Worm (Caenorhabditis elegans) whole organism, L2 larva: ENCODE results near the gene pudl-1.
A peak's percentile ranks its signal among the peaks of the same experiment; 100 is the strongest.
"Not testable (repeated sequence)": the region's sequence is repeated elsewhere in the genome, so short reads cannot be mapped to it uniquely, and the experiment has no call there.

Experiments
- C34F6.9 ChIP-seq: fragments of 150-350 bp; optimal IDR thresholded peaks from 2 replicates; lab custom pipeline; 2014; ENCODE audit warnings: missing biosample characterization, missing genetic modification characterization
- F13H6.1 ChIP-seq: sonication (generic microtip); optimal IDR thresholded peaks from 2 replicates; lab custom pipeline; 2016; ENCODE audit warnings: missing genetic modification characterization, missing compliant biosample characterization
- R02D3.7 ChIP-seq: fragments of 150-350 bp; optimal IDR thresholded peaks from 2 replicates; lab custom pipeline; 2014; ENCODE audit warnings: missing biosample characterization, missing genetic modification characterization
- Y55F3AM.14 ChIP-seq: fragments of 200-800 bp; sonication (Bioruptor generic); optimal IDR thresholded peaks from 2 replicates; lab custom pipeline; 2018; ENCODE audit warnings: mild to moderate bottlenecking, missing genetic modification characterization, missing compliant biosample characterization
- ama-1 ChIP-seq: fragments of 150-350 bp; optimal IDR thresholded peaks from 2 replicates; lab custom pipeline; 2018; ENCODE audit warnings: inconsistent platforms
- blmp-1 ChIP-seq: sonication (generic microtip); optimal IDR thresholded peaks from 2 replicates; lab custom pipeline; 2017; ENCODE audit warnings: missing genetic modification characterization, mild to moderate bottlenecking, missing compliant biosample characterization, antibody characterized with exemption, moderate library complexity; ENCODE audit not compliant: insufficient read depth
- ceh-16 ChIP-seq: fragments of 150-350 bp; optimal IDR thresholded peaks from 2 replicates; lab custom pipeline; 2014; ENCODE audit warnings: missing biosample characterization, missing genetic modification characterization
- ceh-82 ChIP-seq: fragments of 150-350 bp; optimal IDR thresholded peaks from 2 replicates; lab custom pipeline; 2014; ENCODE audit warnings: missing biosample characterization, missing genetic modification characterization
- crh-2 ChIP-seq: sonication (generic microtip); optimal IDR thresholded peaks from 2 replicates; lab custom pipeline; 2017; ENCODE audit warnings: missing biosample characterization, missing genetic modification characterization
- dmd-4 ChIP-seq: sonication (generic microtip); optimal IDR thresholded peaks from 2 replicates; lab custom pipeline; 2017; ENCODE audit warnings: missing biosample characterization, missing genetic modification characterization
- fos-1 ChIP-seq: fragments of 150-350 bp; optimal IDR thresholded peaks from 2 replicates; lab custom pipeline; 2014; ENCODE audit warnings: missing biosample characterization, missing genetic modification characterization
- gmeb-1 ChIP-seq: fragments of 150-350 bp; optimal IDR thresholded peaks from 2 replicates; lab custom pipeline; 2014; ENCODE audit warnings: missing biosample characterization, missing genetic modification characterization
- lin-11 ChIP-seq: fragments of 150-350 bp; sonication (generic microtip); optimal IDR thresholded peaks from 2 replicates; lab custom pipeline; 2014; ENCODE audit warnings: missing biosample characterization, missing genetic modification characterization, inconsistent platforms, mixed read lengths
- lin-13 ChIP-seq: fragments of 150-350 bp; optimal IDR thresholded peaks from 2 replicates; lab custom pipeline; 2014; ENCODE audit warnings: missing biosample characterization, missing genetic modification reagents, missing genetic modification characterization
- lin-39 ChIP-seq: fragments of 150-350 bp; optimal IDR thresholded peaks from 2 replicates; lab custom pipeline; 2014; ENCODE audit warnings: missing biosample characterization, missing genetic modification reagents, missing genetic modification characterization
- lsy-2 ChIP-seq, 2 experiments: fragments of 150-350 bp in 1 of 2; sonication (generic microtip) in 1 of 2; optimal IDR thresholded peaks; 2 replicates each; lab custom pipeline; 2014 to 2017; ENCODE audit warnings: missing biosample characterization in 2 of 2, missing genetic modification characterization in 2 of 2
- mbf-1 ChIP-seq: sonication (generic microtip); optimal IDR thresholded peaks from 2 replicates; lab custom pipeline; 2017; ENCODE audit warnings: missing biosample characterization, missing genetic modification characterization
- mdl-1 ChIP-seq, 2 experiments: fragments of 150-350 bp in 1 of 2; sonication (generic microtip) in 1 of 2; optimal IDR thresholded peaks; 2 replicates each; lab custom pipeline; 2017; ENCODE audit warnings: missing biosample characterization in 2 of 2, missing genetic modification characterization in 2 of 2
- nhr-11 ChIP-seq: fragments of 150-350 bp; optimal IDR thresholded peaks from 2 replicates; lab custom pipeline; 2014; ENCODE audit warnings: missing biosample characterization, missing genetic modification characterization
- nhr-129 ChIP-seq: fragments of 150-350 bp; optimal IDR thresholded peaks from 2 replicates; lab custom pipeline; 2014; ENCODE audit warnings: missing biosample characterization, missing genetic modification characterization
- nhr-21 ChIP-seq: fragments of 150-350 bp; optimal IDR thresholded peaks from 2 replicates; lab custom pipeline; 2014; ENCODE audit warnings: missing biosample characterization, missing genetic modification characterization
- nhr-25 ChIP-seq: fragments of 150-350 bp; sonication (generic microtip); optimal IDR thresholded peaks from 3 replicates; lab custom pipeline; 2014; ENCODE audit warnings: missing biosample characterization, missing genetic modification characterization
- nhr-6 ChIP-seq: fragments of 150-350 bp; optimal IDR thresholded peaks from 2 replicates; lab custom pipeline; 2014; ENCODE audit warnings: missing biosample characterization, missing genetic modification characterization
- nhr-77 ChIP-seq: fragments of 150-350 bp; optimal IDR thresholded peaks from 2 replicates; lab custom pipeline; 2014; ENCODE audit warnings: missing biosample characterization, missing genetic modification characterization
- peb-1 ChIP-seq: fragments of 150-350 bp; optimal IDR thresholded peaks from 2 replicates; lab custom pipeline; 2014; ENCODE audit warnings: missing biosample characterization, missing genetic modification characterization
- skn-1 ChIP-seq: sonication (generic microtip); optimal IDR thresholded peaks from 2 replicates; lab custom pipeline; 2017; ENCODE audit warnings: missing biosample characterization, missing genetic modification characterization
- sma-3 ChIP-seq: sonication (generic microtip); optimal IDR thresholded peaks from 2 replicates; lab custom pipeline; 2016; ENCODE audit warnings: missing genetic modification reagents, missing genetic modification characterization, missing compliant biosample characterization
- sma-9 ChIP-seq, 2 experiments: fragments of 150-350 bp in 1 of 2; sonication (generic microtip) in 1 of 2; optimal IDR thresholded peaks; 2 replicates each; lab custom pipeline; 2014 to 2016; ENCODE audit warnings: missing genetic modification characterization in 2 of 2, mild to moderate bottlenecking in 1 of 2, missing biosample characterization in 1 of 2, missing compliant biosample characterization in 1 of 2, missing genetic modification reagents in 1 of 2, moderate library complexity in 1 of 2
- snpc-4 ChIP-seq: fragments of 150-350 bp; optimal IDR thresholded peaks from 2 replicates; lab custom pipeline; 2014; ENCODE audit warnings: missing biosample characterization, missing genetic modification characterization
- unc-55 ChIP-seq: fragments of 150-350 bp; sonication (generic microtip); optimal IDR thresholded peaks from 3 replicates; lab custom pipeline; 2014; ENCODE audit warnings: missing biosample characterization, missing genetic modification reagents, missing genetic modification characterization
- zag-1 ChIP-seq: fragments of 150-350 bp; optimal IDR thresholded peaks from 2 replicates; lab custom pipeline; 2014; ENCODE audit warnings: missing biosample characterization, missing genetic modification characterization
- ztf-1 ChIP-seq: fragments of 200-800 bp; sonication (Bioruptor generic); conservative IDR thresholded peaks from 2 replicates; pipeline ENCODE4 v1.3.6; 2022; ENCODE audit warnings: missing genetic modification characterization, missing compliant biosample characterization
- ztf-11 ChIP-seq: sonication (generic microtip); optimal IDR thresholded peaks from 2 replicates; lab custom pipeline; 2017; ENCODE audit warnings: missing biosample characterization, missing genetic modification characterization
- ztf-4 ChIP-seq: fragments of 150-350 bp; optimal IDR thresholded peaks from 2 replicates; lab custom pipeline; 2014; ENCODE audit warnings: missing biosample characterization, missing genetic modification characterization

Gene pudl-1

DNA sequence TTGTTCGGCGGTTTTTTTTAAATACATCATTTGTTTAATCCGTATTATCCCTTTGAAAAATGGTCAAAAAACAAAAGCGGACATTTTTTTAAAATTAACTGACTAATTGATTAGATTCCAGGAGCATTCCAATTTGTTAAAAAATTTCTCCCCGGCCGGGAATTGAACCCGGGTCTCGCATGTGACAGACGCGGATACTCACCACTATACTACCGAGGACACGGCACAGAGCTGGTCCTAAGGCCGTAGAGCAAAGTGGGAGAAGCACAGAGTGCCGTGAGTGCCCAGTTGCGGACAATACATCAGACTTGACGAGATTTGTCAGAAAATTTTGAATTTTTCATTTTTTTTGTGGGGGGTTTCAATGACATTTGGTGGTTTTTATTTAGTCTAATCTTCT, 31.7 kb upstream of the pudl-1 start:
- TF ChIP-seq nhr-21 (tag; lab: Kevin White, UChicago) (no peak), ztf-11 (no peak), snpc-4 (no peak), dmd-4 (tag; lab: Kevin White, UChicago) (no peak), C34F6.9 (peak; percentile 10), nhr-6 (tag; lab: Kevin White, UChicago) (no peak), fos-1 (no peak), peb-1 (tag; lab: Kevin White, UChicago) (no peak), ztf-4 (tag; lab: Kevin White, UChicago) (no peak), lin-13 (GFP tag; lab: Kevin White, UChicago) (peak; percentile 35), unc-55 (peak; percentile 20), gmeb-1 (no peak), crh-2 (tag; lab: Kevin White, UChicago) (no peak), lsy-2 (tag; optimal IDR thresholded peaks at IDR 0.05; lab: Kevin White, UChicago) (peak in 1 of 2 experiments; percentile 17)
- TF ChIP-seq, all 48 proteins: peak for 4

DNA sequence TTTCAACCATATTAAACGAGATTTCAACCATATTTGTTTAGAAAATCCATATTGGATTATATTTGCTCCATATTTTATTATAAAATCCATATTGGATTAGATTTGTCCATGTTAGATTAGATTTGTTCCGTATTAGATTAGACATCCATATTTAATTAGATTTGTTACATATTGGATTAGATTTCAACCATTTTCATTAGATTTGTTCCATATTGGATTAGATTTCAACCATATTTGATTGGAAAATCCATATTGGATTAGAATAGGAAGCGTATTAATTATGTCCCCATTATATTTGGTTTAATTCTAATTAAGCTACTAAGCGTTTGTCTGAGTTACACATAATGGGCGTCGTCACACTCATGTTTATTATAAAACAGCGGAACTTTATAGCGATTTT, 31.1 kb upstream of the pudl-1 start, which contains the start of gene Y54G2A.44:
Y54G2A.44 (plus strand) TSS at position 301 of the 400 bp plus-strand sequence.
- TF ChIP-seq Y55F3AM.14 (GFP tag; lab: Kevin White, UChicago); nhr-25 (tag; lab: Kevin White, UChicago); nhr-11 (tag; lab: Kevin White, UChicago): not testable (repeated sequence)

DNA sequence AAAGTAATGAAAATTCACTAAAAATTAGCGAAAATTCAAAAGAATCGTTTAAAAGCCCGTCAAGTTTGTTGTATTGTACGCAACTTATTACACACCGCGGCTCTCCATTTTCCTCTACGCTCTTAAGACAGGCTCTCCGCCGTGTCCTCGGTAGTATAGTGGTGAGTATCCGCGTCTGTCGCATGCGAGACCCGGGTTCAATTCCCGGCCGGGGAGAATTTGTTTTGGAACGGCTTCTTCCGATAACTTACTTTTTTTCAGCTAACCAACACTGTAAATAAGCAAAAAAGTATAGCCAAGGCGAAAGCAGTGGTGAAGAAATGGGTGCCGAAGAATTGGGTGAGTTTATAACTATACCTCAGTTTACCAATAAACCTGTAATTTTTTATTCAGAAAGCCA, 30.5 kb upstream of the pudl-1 start:
- TF ChIP-seq ama-1 = no peak
- no peak for TF ChIP-seq ztf-1 (GFP tag; lab: Robert Waterston, UW)
- no peak for TF ChIP-seq sma-9 (GFP tag; optimal IDR thresholded peaks at IDR 0.05; lab: Kevin White, UChicago)
- no peak for TF ChIP-seq sma-9 (tag; optimal IDR thresholded peaks at IDR 0.05; lab: Kevin White, UChicago)
- no peak for TF ChIP-seq zag-1 (tag; lab: Kevin White, UChicago)
- TF ChIP-seq unc-55 = peak; percentile 20

DNA sequence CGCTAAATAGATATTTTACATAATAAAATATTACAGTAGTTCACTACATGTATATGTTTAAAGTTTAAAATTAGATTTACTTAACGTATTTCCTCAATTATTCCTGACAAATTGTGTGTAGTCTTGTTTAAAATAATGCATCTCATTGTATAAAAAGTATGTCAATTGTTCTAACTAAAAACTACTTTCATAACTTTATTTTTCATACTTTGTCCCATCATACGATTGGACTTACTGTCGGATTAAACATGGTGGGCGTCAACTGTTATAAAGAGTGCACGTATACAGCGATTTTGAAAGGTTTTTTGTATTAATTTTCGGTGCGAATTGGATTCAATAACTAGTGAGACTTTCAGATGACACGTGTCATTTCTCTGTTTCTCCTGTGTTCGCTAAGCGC, 29.1 kb upstream of the pudl-1 start, which contains the start of gene Y54G2A.32:
Y54G2A.32 (plus strand) TSS at position 301 of the 400 bp plus-strand sequence.
- TF ChIP-seq skn-1 (tag; lab: Kevin White, UChicago) = no peak

DNA sequence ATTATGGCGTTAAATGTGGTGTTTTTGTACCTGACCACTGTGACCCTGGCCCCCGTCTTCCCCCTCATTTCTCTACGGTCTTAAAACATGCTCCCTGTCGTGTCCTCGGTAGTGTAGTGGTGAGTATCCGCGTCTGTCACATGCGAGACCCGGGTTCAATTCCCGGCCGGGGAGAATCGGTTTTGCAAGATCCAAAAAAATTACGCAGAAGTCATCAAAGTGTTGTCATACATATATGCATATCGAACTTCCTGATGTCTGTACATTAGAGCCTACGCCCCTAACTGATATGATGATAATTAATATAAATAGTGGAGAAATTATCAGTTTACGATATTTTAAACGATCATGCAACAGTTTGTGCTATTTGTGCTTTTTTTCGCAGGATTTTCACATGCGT, 27.2 kb upstream of the pudl-1 start, which contains the start of gene Y54G2A.45:
Y54G2A.45 (plus strand) TSS at position 333 of the 400 bp plus-strand sequence.
- TF ChIP-seq sma-3 (GFP tag; lab: Kevin White, UChicago) (peak; percentile 19), snpc-4 (no peak), crh-2 (tag; lab: Kevin White, UChicago) (peak; percentile 62), F13H6.1 (tag; lab: Kevin White, UChicago) (peak; percentile 23), nhr-129 (peak; percentile 16), lin-11 (tag; lab: Kevin White, UChicago) (no peak), fos-1 (peak; percentile 90), sma-9 (GFP tag; optimal IDR thresholded peaks at IDR 0.05; lab: Kevin White, UChicago) (peak; percentile 16), sma-9 (tag; optimal IDR thresholded peaks at IDR 0.05; lab: Kevin White, UChicago) (no peak), unc-55 (peak; percentile 37), skn-1 (tag; lab: Kevin White, UChicago) (peak; percentile 41), ama-1 (no peak), nhr-77 (tag; lab: Kevin White, UChicago) (no peak), lin-13 (GFP tag; lab: Kevin White, UChicago) (peak; percentile 28), Y55F3AM.14 (GFP tag; lab: Kevin White, UChicago) (peak; percentile 11), gmeb-1 (peak; percentile 42), lsy-2 (tag; optimal IDR thresholded peaks at IDR 0.05; lab: Kevin White, UChicago) (peak in 1 of 2 experiments; percentile 48)

DNA sequence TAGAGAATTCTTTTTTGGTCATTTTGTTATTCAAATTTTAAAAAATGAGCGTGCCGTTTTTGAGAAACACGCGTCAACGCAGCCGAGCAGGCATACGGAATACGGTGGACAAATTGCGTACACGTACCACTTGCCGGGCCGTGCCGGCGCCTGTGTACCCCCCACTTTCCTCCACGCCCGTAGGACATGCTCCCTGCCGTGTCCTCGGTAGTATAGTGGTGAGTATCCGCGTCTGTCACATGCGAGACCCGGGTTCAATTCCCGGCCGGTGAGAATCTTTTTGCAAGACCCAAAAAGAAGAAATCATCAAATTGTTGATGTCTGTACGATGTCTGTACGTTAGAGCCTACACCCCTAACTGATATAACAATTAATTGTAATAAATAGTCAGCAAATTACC, 24.6 kb upstream of the pudl-1 start:
- TF ChIP-seq blmp-1 (tag; lab: Kevin White, UChicago) = no peak
- TF ChIP-seq snpc-4 = no peak
- no peak for TF ChIP-seq unc-55
- TF ChIP-seq ceh-82 (tag; lab: Kevin White, UChicago) = no peak
- no peak for TF ChIP-seq nhr-11 (tag; lab: Kevin White, UChicago)
- TF ChIP-seq Y55F3AM.14 (GFP tag; lab: Kevin White, UChicago) = no peak
- TF ChIP-seq ztf-4 (tag; lab: Kevin White, UChicago) = no peak
- no peak for TF ChIP-seq R02D3.7
- TF ChIP-seq mdl-1 (tag; optimal IDR thresholded peaks at IDR 0.05; lab: Kevin White, UChicago) = no peak
- no peak for TF ChIP-seq C34F6.9
- TF ChIP-seq lin-13 (GFP tag; lab: Kevin White, UChicago) = no peak
- TF ChIP-seq lin-39 = no peak
- TF ChIP-seq mbf-1 (tag; lab: Kevin White, UChicago) = no peak
- no peak for TF ChIP-seq nhr-25 (tag; lab: Kevin White, UChicago)
- no peak for TF ChIP-seq ceh-16 (tag; lab: Kevin White, UChicago)
- no peak for TF ChIP-seq nhr-6 (tag; lab: Kevin White, UChicago)
- no peak for TF ChIP-seq lsy-2 (tag; optimal IDR thresholded peaks at IDR 0.05; lab: Kevin White, UChicago)
- no peak for TF ChIP-seq zag-1 (tag; lab: Kevin White, UChicago)
- TF ChIP-seq nhr-21 (tag; lab: Kevin White, UChicago) = no peak
- TF ChIP-seq, all 48 proteins: peak for 0
